Fruit fly (Drosophila melanogaster) Kc167 (cell line): Measurements from ENCODE around the gene CG32817.

ENCODE experiments used
- Myc ChIP-seq: fragments of >200 bp; optimal IDR thresholded peaks from 2 replicates; lab custom pipeline; 2017; ENCODE audit warnings: missing external identifiers
- Sin3A ChIP-seq: fragments of >200 bp; optimal IDR thresholded peaks from 2 replicates; lab custom pipeline; 2018; ENCODE audit warnings: missing external identifiers
- h ChIP-seq: fragments of >200 bp; optimal IDR thresholded peaks from 3 replicates; lab custom pipeline; 2018; ENCODE audit warnings: missing external identifiers
- insv ChIP-seq: fragments of >200 bp; optimal IDR thresholded peaks from 3 replicates; lab custom pipeline; 2018; ENCODE audit warnings: missing external identifiers
- psq ChIP-seq: fragments of >200 bp; optimal IDR thresholded peaks from 2 replicates; lab custom pipeline; 2017; ENCODE audit warnings: missing external identifiers
- ttk ChIP-seq: sonication (Bioruptor generic); optimal IDR thresholded peaks from 2 replicates; lab custom pipeline; 2017; ENCODE audit warnings: missing external identifiers

CG32817 gene

DNA sequence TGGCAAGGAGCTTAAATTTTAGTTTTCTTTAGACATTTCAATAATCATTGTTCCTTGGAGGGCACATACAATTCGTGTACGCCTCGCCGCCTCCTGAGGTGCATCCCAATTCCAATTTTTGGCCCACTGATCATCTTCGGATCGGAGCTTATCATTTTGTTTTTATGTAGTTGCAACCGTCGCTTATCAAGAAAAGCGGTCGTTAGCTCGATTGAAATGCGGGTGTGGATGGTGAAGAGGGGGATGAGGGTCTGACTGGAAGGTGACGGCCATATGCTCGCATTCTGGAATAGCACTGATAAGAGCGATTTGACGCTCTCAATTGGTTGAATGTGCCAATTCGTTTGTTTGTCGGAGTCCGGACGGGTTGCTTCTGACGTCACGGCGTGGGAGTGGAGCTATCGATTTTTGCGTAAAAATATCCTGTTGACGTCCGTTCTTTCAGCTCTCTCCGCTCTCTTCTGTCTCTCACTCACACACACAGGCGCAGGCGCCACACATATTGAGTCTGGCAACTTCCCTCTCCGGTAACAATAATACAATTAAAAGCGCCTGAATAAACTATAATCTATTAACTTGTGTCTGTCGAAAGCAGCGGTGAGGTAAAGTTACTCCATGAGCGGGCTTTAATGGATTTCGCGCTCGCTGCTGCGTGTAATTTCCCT, 20.2 kb downstream of the CG32817 start:
- TF ChIP-seq Sin3A (lab: Kevin White, UChicago), result no peak
- no peak for TF ChIP-seq h (lab: Kevin White, UChicago)
- no peak for TF ChIP-seq ttk (lab: Kevin White, UChicago)
- no peak for TF ChIP-seq Myc (lab: Kevin White, UChicago)
- TF ChIP-seq psq (lab: Kevin White, UChicago), result no peak
- TF ChIP-seq insv (lab: Kevin White, UChicago), result no peak

DNA sequence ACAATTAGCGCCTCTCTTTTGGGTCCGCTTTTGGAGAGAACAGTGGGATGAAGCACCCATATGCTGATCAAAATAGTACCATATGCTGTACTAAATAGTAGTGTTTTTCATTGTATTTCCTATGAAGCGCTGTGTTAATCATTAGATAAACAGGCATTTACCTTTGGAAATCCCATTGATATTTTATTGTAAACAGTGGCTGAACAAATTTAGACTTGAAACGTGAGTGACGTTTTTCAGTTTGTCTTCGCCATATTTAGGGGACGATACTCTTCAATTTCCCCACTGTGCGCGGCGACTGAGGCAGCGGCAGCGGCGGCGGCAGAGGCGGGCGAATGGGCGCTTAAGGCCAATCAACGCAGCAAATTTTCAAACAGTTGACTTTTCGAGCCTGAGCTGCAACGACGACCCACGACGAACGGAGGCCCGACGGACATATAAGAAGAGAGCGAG, 20.7 kb downstream of the CG32817 start:
- TF ChIP-seq psq (lab: Kevin White, UChicago) (no peak), insv (lab: Kevin White, UChicago) (no peak), h (lab: Kevin White, UChicago) (no peak), Sin3A (lab: Kevin White, UChicago) (no peak), Myc (lab: Kevin White, UChicago) (no peak), ttk (lab: Kevin White, UChicago) (no peak)

DNA sequence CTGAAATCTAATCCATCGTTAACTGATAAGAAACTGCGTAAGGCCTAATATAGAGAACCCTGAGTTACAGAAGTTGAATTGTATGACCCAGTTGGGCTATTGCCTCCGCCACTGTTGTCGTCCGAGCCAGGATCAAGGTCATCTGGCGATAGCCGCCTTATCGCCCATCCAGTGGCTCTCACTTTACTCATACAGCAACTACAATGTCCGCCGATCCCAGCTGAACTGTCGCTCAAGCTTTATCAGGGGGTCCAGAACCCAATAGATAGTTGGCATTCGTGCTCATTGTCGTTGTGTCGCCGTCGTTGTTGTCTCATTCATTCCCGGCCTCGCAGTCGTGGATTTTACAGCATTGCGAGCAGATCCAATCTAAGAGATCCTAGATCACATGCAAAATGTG, 30.3 kb downstream of the CG32817 start, which contains the start of gene arg:
Gene arg, plus strand, starts transcription at position 319 of the 400 bp plus-strand sequence.
- TF ChIP-seq insv (lab: Kevin White, UChicago) (no peak), Sin3A (lab: Kevin White, UChicago) (no peak), Myc (lab: Kevin White, UChicago) (no peak), ttk (lab: Kevin White, UChicago) (no peak), psq (lab: Kevin White, UChicago) (no peak), h (lab: Kevin White, UChicago) (no peak)

DNA sequence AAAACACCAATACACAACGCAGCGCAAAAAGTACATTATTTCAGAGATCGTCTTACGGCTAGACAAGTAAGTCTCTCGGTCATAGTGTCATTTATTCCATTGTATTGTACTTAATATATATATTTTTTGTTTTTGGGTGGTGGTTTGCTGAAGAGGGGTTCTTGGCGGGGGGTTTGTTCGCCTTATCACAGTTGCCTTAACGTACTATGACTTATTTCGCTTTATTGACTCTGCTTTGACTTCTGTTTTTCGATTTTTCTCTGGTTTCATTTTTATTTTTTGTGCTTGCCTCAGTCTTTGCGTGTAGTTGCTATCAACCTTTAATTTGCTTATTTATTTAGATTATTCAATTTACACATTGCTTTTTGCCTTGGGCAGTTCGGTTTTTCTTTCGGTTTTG, 31.7 kb downstream of the CG32817 start:
- TF ChIP-seq h (lab: Kevin White, UChicago) (no peak), insv (lab: Kevin White, UChicago) (no peak), ttk (lab: Kevin White, UChicago) (no peak), Sin3A (lab: Kevin White, UChicago) (no peak), Myc (lab: Kevin White, UChicago) (no peak), psq (lab: Kevin White, UChicago) (no peak)

DNA sequence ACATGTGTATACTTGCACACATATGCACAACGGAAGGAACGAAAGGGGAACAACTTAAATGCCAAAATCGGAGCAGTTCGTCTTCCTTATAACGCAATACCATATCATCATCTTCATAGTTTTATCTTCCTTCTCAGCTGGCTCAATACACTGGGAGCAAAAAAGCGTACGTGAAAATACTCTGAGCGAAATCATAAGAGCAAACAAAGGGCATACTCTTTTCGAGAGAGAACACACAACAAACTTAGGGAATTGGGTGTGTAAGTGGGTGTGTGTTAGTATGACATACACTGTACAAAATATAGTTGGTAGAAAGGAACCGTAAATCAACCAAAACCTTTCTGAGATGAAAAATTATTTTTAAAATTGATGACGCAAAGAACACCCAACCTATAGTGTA, 33.7 kb downstream of the CG32817 start:
- TF ChIP-seq psq (lab: Kevin White, UChicago) (no peak), h (lab: Kevin White, UChicago) (no peak), insv (lab: Kevin White, UChicago) (no peak), Sin3A (lab: Kevin White, UChicago) (no peak), ttk (lab: Kevin White, UChicago) (no peak), Myc (lab: Kevin White, UChicago) (no peak)

DNA sequence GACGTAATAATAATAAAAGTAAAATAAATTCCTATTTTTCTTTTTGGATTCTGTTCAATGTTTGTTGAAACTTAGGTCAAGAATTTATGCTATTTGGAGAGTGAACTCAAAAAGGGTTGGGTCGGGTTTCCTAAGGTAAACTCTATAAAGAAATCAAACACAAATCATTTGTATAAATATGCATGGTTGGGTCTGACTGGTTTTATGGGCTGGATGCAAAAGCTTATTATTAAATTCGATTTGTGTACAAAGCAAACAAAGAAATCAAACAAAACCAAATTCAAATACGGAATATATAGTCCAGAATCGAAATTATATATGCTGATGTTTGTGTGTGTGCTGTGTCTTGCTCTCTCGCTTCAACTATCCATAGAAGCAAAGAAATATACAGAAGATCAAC, 36.8 kb downstream of the CG32817 start:
- no peak for TF ChIP-seq h (lab: Kevin White, UChicago)
- TF ChIP-seq insv (lab: Kevin White, UChicago), result no peak
- no peak for TF ChIP-seq Myc (lab: Kevin White, UChicago)
- TF ChIP-seq psq (lab: Kevin White, UChicago), result no peak
- TF ChIP-seq ttk (lab: Kevin White, UChicago), result no peak
- TF ChIP-seq Sin3A (lab: Kevin White, UChicago), result no peak

DNA sequence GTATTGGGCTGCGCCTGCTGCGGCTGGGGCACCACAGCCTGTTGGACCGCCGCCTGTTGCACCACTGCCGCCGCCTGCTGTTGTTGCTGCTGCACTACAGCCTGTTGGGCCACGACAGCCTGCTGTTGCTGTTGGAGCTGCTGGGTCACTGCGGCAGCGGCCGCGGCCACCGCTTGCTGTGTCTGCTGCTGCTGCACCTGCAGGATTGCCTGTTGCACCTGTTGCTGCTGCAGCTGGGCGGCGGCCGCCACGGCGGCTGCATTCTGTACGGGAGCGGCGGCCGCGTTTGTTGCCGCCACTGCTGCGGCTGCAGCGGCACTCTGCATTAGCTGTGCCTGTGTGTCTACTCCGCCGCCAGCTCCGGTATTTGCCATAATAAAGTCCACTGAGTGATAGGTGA, 40.0 kb downstream of the CG32817 start:
- TF ChIP-seq insv (lab: Kevin White, UChicago), result no peak
- TF ChIP-seq h (lab: Kevin White, UChicago), result no peak
- no peak for TF ChIP-seq psq (lab: Kevin White, UChicago)
- TF ChIP-seq Sin3A (lab: Kevin White, UChicago), result no peak
- no peak for TF ChIP-seq Myc (lab: Kevin White, UChicago)
- TF ChIP-seq ttk (lab: Kevin White, UChicago), result no peak

DNA sequence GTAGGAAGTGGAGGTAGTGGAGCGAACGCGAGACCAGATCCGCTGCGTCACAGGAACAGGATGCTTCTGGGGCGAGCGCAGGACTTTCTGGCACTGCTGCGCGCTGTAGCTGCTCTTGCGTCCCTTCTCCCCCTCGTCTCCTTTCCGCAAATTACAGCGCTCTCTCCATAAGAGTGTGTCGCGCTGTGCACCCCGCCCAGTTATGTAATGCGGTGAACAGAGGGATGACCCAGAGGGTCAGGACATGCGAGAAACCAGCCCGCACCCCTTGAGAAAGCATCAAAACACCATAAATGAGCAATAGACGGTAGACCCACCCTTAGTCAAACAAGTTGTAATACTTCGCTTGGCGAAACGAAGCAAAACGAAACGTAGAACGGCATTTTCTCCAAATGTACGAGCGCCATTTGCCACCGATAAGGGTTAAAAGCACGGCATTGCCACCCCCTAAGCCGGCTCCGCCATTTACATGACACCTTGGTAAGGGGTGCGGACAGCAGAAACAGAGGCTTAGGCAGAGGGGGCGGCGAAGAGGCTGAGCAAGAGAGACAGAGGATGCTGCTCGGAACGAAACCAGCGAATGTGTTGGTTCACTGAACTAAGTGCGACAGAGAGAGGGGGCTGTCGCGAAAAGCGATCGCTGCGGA, 41.5 kb downstream of the CG32817 start:
- TF ChIP-seq Sin3A (lab: Kevin White, UChicago) (no peak), insv (lab: Kevin White, UChicago) (no peak), h (lab: Kevin White, UChicago) (no peak), ttk (lab: Kevin White, UChicago) (no peak), psq (lab: Kevin White, UChicago) (no peak), Myc (lab: Kevin White, UChicago) (no peak)

DNA sequence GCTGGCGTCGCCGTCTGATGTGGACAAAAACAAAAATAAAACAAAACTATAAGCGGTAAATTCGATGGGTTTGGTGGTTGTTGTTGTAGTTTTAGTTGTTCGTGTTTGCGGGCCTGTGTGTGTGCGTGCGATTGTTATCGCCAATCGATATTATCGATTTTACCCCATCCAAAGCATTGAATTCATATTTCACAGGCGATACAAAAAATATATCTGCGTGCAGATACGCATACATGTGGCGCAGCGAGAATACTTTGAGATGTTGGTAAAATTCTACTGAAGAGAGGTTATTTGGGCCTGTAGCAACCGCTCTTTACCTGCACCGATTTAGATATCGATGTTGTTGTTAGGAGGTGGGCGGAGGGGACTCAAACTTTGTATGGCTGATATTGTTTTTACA, 42.8 kb downstream of the CG32817 start:
- TF ChIP-seq Myc (lab: Kevin White, UChicago), result no peak
- no peak for TF ChIP-seq h (lab: Kevin White, UChicago)
- no peak for TF ChIP-seq Sin3A (lab: Kevin White, UChicago)
- no peak for TF ChIP-seq psq (lab: Kevin White, UChicago)
- TF ChIP-seq insv (lab: Kevin White, UChicago), result no peak
- TF ChIP-seq ttk (lab: Kevin White, UChicago), result no peak

DNA sequence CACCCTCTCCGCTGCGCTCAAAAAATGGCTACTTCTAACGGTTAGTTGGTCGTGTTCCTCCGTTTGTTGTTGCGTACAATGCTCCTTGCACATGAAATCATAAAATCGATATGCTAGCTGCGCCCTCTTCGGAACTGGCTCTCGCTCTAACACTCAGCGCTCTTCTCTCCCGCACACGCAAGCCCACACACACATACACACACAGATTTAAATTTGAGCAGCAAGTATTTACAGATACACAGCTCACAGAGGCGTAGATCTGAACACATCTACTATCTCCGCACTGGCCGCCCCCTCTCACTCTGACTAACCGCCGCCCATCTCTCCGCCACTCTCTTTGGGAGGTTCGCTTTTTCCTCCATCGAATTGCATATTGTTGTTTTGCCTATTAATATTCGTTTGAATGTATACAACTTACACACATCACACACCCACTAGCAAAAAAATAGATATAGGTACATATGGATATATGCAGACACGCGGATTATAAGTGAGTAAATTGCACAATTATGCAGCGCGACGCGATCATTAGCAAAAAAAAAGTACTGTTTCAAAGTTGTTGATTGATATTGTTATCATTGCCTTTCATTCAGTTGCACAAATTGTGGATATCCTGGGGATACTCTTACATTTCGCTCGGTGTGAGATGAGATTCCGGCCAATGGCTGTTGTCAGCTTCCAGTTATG, 43.6 kb downstream of the CG32817 start:
- TF ChIP-seq insv (lab: Kevin White, UChicago) (no peak), Myc (lab: Kevin White, UChicago) (no peak), h (lab: Kevin White, UChicago) (no peak), Sin3A (lab: Kevin White, UChicago) (no peak), ttk (lab: Kevin White, UChicago) (no peak), psq (lab: Kevin White, UChicago) (no peak)
